Worm (Caenorhabditis elegans) whole organism, late embryonic: ENCODE measurements around the gene D1054.9.

Experiments
- C38D4.7 ChIP-seq: fragments of 200-800 bp; sonication (Bioruptor generic); optimal IDR thresholded peaks from 2 replicates; lab custom pipeline; 2018; ENCODE audit warnings: mild to moderate bottlenecking, missing genetic modification characterization, moderate library complexity, missing compliant biosample characterization
- K02D7.2 ChIP-seq: sonication (generic microtip); optimal IDR thresholded peaks from 2 replicates; lab custom pipeline; 2017; ENCODE audit warnings: mild to moderate bottlenecking, missing genetic modification characterization, missing compliant biosample characterization
- K09A11.1 ChIP-seq: sonication (generic microtip); optimal IDR thresholded peaks from 2 replicates; lab custom pipeline; 2017; ENCODE audit warnings: antibody characterized with exemption, mild to moderate bottlenecking, missing genetic modification characterization, missing compliant biosample characterization; ENCODE audit not compliant: insufficient read depth
- ama-1 ChIP-seq: fragments of 150-350 bp; optimal IDR thresholded peaks from 2 replicates; lab custom pipeline; 2014
- ceh-18 ChIP-seq: sonication (generic microtip); optimal IDR thresholded peaks from 2 replicates; lab custom pipeline; 2016; ENCODE audit warnings: missing genetic modification characterization, missing compliant biosample characterization
- ceh-2 ChIP-seq: sonication (generic microtip); optimal IDR thresholded peaks from 2 replicates; lab custom pipeline; 2016; ENCODE audit warnings: missing genotype, missing genetic modification characterization, missing compliant biosample characterization
- ceh-22 ChIP-seq: sonication (generic microtip); optimal IDR thresholded peaks from 2 replicates; lab custom pipeline; 2017; ENCODE audit warnings: missing biosample characterization, missing genetic modification characterization
- ceh-24 ChIP-seq: sonication (generic microtip); optimal IDR thresholded peaks from 2 replicates; lab custom pipeline; 2016; ENCODE audit warnings: mild to moderate bottlenecking, missing genetic modification characterization, missing compliant biosample characterization
- ceh-31 ChIP-seq: sonication (generic microtip); optimal IDR thresholded peaks from 2 replicates; lab custom pipeline; 2016; ENCODE audit warnings: missing genetic modification characterization, missing compliant biosample characterization
- ceh-34 ChIP-seq: sonication (generic microtip); optimal IDR thresholded peaks from 2 replicates; lab custom pipeline; 2016; ENCODE audit warnings: mild to moderate bottlenecking, missing genetic modification characterization, missing compliant biosample characterization
- ceh-45 ChIP-seq: fragments of 200-800 bp; sonication (Bioruptor generic); IDR thresholded peaks from 2 replicates; pipeline ENCODE4 v1.3.6; 2022; ENCODE audit warnings: missing genetic modification reagents, missing genetic modification characterization, missing compliant biosample characterization
- ceh-48 ChIP-seq: sonication (generic microtip); optimal IDR thresholded peaks from 2 replicates; lab custom pipeline; 2016; ENCODE audit warnings: missing genetic modification characterization, inconsistent platforms, missing compliant biosample characterization
- che-1 ChIP-seq: sonication (generic microtip); optimal IDR thresholded peaks from 2 replicates; lab custom pipeline; 2016; ENCODE audit warnings: mild to moderate bottlenecking, missing genetic modification characterization, missing compliant biosample characterization
- dmd-4 ChIP-seq: sonication (generic microtip); optimal IDR thresholded peaks from 2 replicates; lab custom pipeline; 2016; ENCODE audit warnings: borderline replicate concordance, missing genetic modification characterization, missing compliant biosample characterization
- elt-2 ChIP-seq: sonication (generic microtip); optimal IDR thresholded peaks from 2 replicates; lab custom pipeline; 2016; ENCODE audit warnings: missing genetic modification reagents, missing genetic modification characterization, missing compliant biosample characterization
- eyg-1 ChIP-seq: sonication (generic microtip); optimal IDR thresholded peaks from 2 replicates; lab custom pipeline; 2016; ENCODE audit warnings: missing genotype, missing genetic modification characterization, missing compliant biosample characterization
- fax-1 ChIP-seq: sonication (generic microtip); optimal IDR thresholded peaks from 2 replicates; lab custom pipeline; 2016; ENCODE audit warnings: missing genotype, missing genetic modification characterization, missing compliant biosample characterization
- fkh-10 ChIP-seq: fragments of 150-350 bp; optimal IDR thresholded peaks from 2 replicates; lab custom pipeline; 2014; ENCODE audit warnings: missing biosample characterization, missing genetic modification reagents, missing genetic modification characterization
- hlh-13 ChIP-seq: fragments of 200-800 bp; sonication (Bioruptor generic); optimal IDR thresholded peaks from 2 replicates; lab custom pipeline; 2018; ENCODE audit warnings: mild to moderate bottlenecking, missing genetic modification characterization, missing compliant biosample characterization
- lim-6 ChIP-seq: sonication (generic microtip); optimal IDR thresholded peaks from 2 replicates; lab custom pipeline; 2016; ENCODE audit warnings: missing genetic modification characterization, missing compliant biosample characterization
- lin-11 ChIP-seq: fragments of 200-800 bp; sonication (Bioruptor generic); optimal IDR thresholded peaks from 2 replicates; lab custom pipeline; 2018; ENCODE audit warnings: mild to moderate bottlenecking, missing genetic modification characterization, missing compliant biosample characterization
- madf-2 ChIP-seq: sonication (generic microtip); optimal IDR thresholded peaks from 2 replicates; lab custom pipeline; 2017; ENCODE audit warnings: missing genetic modification characterization, missing compliant biosample characterization
- nhr-11 ChIP-seq: fragments of 150-350 bp; optimal IDR thresholded peaks from 2 replicates; lab custom pipeline; 2014; ENCODE audit warnings: missing biosample characterization, missing genetic modification characterization
- nhr-232 ChIP-seq: sonication (generic microtip); optimal IDR thresholded peaks from 2 replicates; lab custom pipeline; 2016; ENCODE audit warnings: missing genetic modification characterization, missing compliant biosample characterization
- odd-2 ChIP-seq: sonication (generic microtip); optimal IDR thresholded peaks from 2 replicates; lab custom pipeline; 2017; ENCODE audit warnings: antibody characterized with exemption, mild to moderate bottlenecking, missing genetic modification characterization, missing compliant biosample characterization
- pag-3 ChIP-seq: sonication (generic microtip); optimal IDR thresholded peaks from 2 replicates; lab custom pipeline; 2016; ENCODE audit warnings: missing compliant biosample characterization, missing genetic modification characterization, borderline replicate concordance
- pat-9 ChIP-seq: fragments of 200-800 bp; sonication (Bioruptor generic); optimal IDR thresholded peaks from 2 replicates; lab custom pipeline; 2018; ENCODE audit warnings: mild to moderate bottlenecking, missing genetic modification characterization, moderate library complexity, missing compliant biosample characterization
- pax-1 ChIP-seq: fragments of 150-350 bp; optimal IDR thresholded peaks from 2 replicates; lab custom pipeline; 2014; ENCODE audit warnings: missing biosample characterization, missing genetic modification characterization
- pha-4 ChIP-seq: fragments of 150-350 bp; optimal IDR thresholded peaks from 2 replicates; lab custom pipeline; 2018; ENCODE audit warnings: missing biosample characterization, missing genetic modification reagents, missing genetic modification characterization
- pqm-1 ChIP-seq: sonication (generic microtip); optimal IDR thresholded peaks from 2 replicates; lab custom pipeline; 2016; ENCODE audit warnings: missing genetic modification characterization, missing compliant biosample characterization
- pros-1 ChIP-seq: fragments of 150-350 bp; optimal IDR thresholded peaks from 2 replicates; lab custom pipeline; 2014; ENCODE audit warnings: missing biosample characterization, missing genetic modification reagents, missing genetic modification characterization
- ref-2 ChIP-seq: sonication (generic microtip); optimal IDR thresholded peaks from 2 replicates; lab custom pipeline; 2016; ENCODE audit warnings: missing genetic modification characterization, missing compliant biosample characterization
- rnt-1 ChIP-seq: sonication (generic microtip); optimal IDR thresholded peaks from 2 replicates; lab custom pipeline; 2016; ENCODE audit warnings: missing genetic modification characterization, missing compliant biosample characterization
- sox-4 ChIP-seq: sonication (generic microtip); optimal IDR thresholded peaks from 2 replicates; lab custom pipeline; 2017; ENCODE audit warnings: mild to moderate bottlenecking, missing genetic modification characterization, inconsistent platforms, missing compliant biosample characterization
- unc-42 ChIP-seq: sonication (generic microtip); optimal IDR thresholded peaks from 2 replicates; lab custom pipeline; 2016; ENCODE audit warnings: missing genotype, missing genetic modification characterization, missing compliant biosample characterization
- unc-55 ChIP-seq: sonication (generic microtip); optimal IDR thresholded peaks from 2 replicates; lab custom pipeline; 2017; ENCODE audit warnings: missing biosample characterization, missing genetic modification reagents, missing genetic modification characterization

Gene D1054.9

ce11 chrV:10790921-10791320, at the start of gene D1054.9:
D1054.9 (minus strand) TSS chrV:10791057.
- TF ChIP-seq ceh-2 (tag; lab: Kevin White, UChicago): no peak
- no peak for TF ChIP-seq fkh-10
- no peak for TF ChIP-seq lin-11
- TF ChIP-seq madf-2: no peak
- no peak for TF ChIP-seq dmd-4
- no peak for TF ChIP-seq fax-1
- TF ChIP-seq pha-4: no peak
- TF ChIP-seq nhr-232 (tag; lab: Kevin White, UChicago): no peak
- TF ChIP-seq ceh-24 (tag; lab: Kevin White, UChicago): no peak
- TF ChIP-seq pros-1 (tag; lab: Kevin White, UChicago): no peak
- no peak for TF ChIP-seq nhr-11 (tag; lab: Kevin White, UChicago)
- no peak for TF ChIP-seq pax-1 (tag; lab: Kevin White, UChicago)
- TF ChIP-seq ceh-18: no peak
- no peak for TF ChIP-seq unc-42 (tag; lab: Kevin White, UChicago)
- no peak for TF ChIP-seq ceh-31 (tag; lab: Kevin White, UChicago)
- no peak for TF ChIP-seq K02D7.2 (tag; lab: Kevin White, UChicago)
- no peak for TF ChIP-seq pqm-1 (tag; lab: Kevin White, UChicago)
- TF ChIP-seq C38D4.7: no peak
- no peak for TF ChIP-seq pat-9 (tag; lab: Kevin White, UChicago)
- no peak for TF ChIP-seq elt-2 (tag; lab: Kevin White, UChicago)

ce11 chrV:10839398-10839797, 48.5 kb upstream of the D1054.9 start:
- no peak for TF ChIP-seq lin-11
- TF ChIP-seq unc-42 (tag; lab: Kevin White, UChicago): peak; percentile 51
- TF ChIP-seq ceh-34 (tag; lab: Kevin White, UChicago): no peak
- TF ChIP-seq, all 69 proteins: peak for 1

ce11 chrV:10838204-10838603, 47.3 kb upstream of the D1054.9 start:
- no peak for TF ChIP-seq rnt-1 (tag; lab: Kevin White, UChicago)
- no peak for TF ChIP-seq ceh-22 (tag; lab: Kevin White, UChicago)
- TF ChIP-seq sox-4 (tag; lab: Kevin White, UChicago): no peak

- TF ChIP-seq pqm-1 (tag; lab: Kevin White, UChicago): no peak
- no peak for TF ChIP-seq ceh-45 (GFP tag; lab: Robert Waterston, UW)
- TF ChIP-seq lim-6 (tag; lab: Kevin White, UChicago): no peak
- peak; percentile 37 for TF ChIP-seq unc-42 (tag; lab: Kevin White, UChicago)
- no peak for TF ChIP-seq lin-11
- no peak for TF ChIP-seq fkh-10
These were observed 43.9 kb upstream of the D1054.9 start for ce11 chrV:10834682-10835219.

ce11 chrV:10832862-10833261, 42.0 kb upstream of the D1054.9 start:
- no peak for TF ChIP-seq unc-55 (GFP tag; lab: Kevin White, UChicago)
- TF ChIP-seq ama-1 (lab: Kevin White, UChicago): no peak
- no peak for TF ChIP-seq ceh-48 (tag; lab: Kevin White, UChicago)
- TF ChIP-seq pag-3 (tag; lab: Kevin White, UChicago): no peak
- no peak for TF ChIP-seq unc-42 (tag; lab: Kevin White, UChicago)
- TF ChIP-seq hlh-13: no peak
- TF ChIP-seq fax-1: no peak
- no peak for TF ChIP-seq ref-2 (tag; lab: Kevin White, UChicago)
- no peak for TF ChIP-seq eyg-1 (tag; lab: Kevin White, UChicago)
- no peak for TF ChIP-seq ceh-18
- TF ChIP-seq K09A11.1 (tag; lab: Kevin White, UChicago): no peak
- TF ChIP-seq ceh-2 (tag; lab: Kevin White, UChicago): no peak
- no peak for TF ChIP-seq pqm-1 (tag; lab: Kevin White, UChicago)
- TF ChIP-seq odd-2 (tag; lab: Kevin White, UChicago): no peak
- no peak for TF ChIP-seq lim-6 (tag; lab: Kevin White, UChicago)
- TF ChIP-seq che-1: no peak
